Worm (Caenorhabditis elegans): ENCODE measurements around the gene mics-1.

- TF ChIP-seq rnt-1 (tag; optimal IDR thresholded peaks at IDR 0.05) (no peak), pqm-1 (tag; optimal IDR thresholded peaks at IDR 0.05) (no peak), ama-1 (optimal IDR thresholded peaks at IDR 0.05) (no peak), tbx-7 (tag; optimal IDR thresholded peaks at IDR 0.05) (no peak), hlh-30 (tag; optimal IDR thresholded peaks at IDR 0.05; ENCODE audit: insufficient read depth) (no peak), ceh-6 (GFP tag; optimal IDR thresholded peaks at IDR 0.05) (no peak)
Measured at ce11 chrV:10578226-10578625, at the start of gene mics-1.

Measured in whole organism, late embryonic.